Worm (Caenorhabditis elegans) whole organism, L4/young adult: ENCODE measurements around the gene F34D6.1.
"Not testable (repeated sequence)": the region's sequence is repeated elsewhere in the genome, so short reads cannot be mapped to it uniquely, and the experiment has no call there.

ENCODE experiments used
- W03F9.2 ChIP-seq: fragments of 150-350 bp; optimal IDR thresholded peaks from 2 replicates; lab custom pipeline; 2014; ENCODE audit warnings: missing biosample characterization, missing genetic modification characterization
- dao-5 ChIP-seq: sonication (generic microtip); optimal IDR thresholded peaks from 2 replicates; lab custom pipeline; 2016; ENCODE audit warnings: missing genotype, missing genetic modification characterization, moderate library complexity, missing compliant biosample characterization
- him-1 ChIP-seq: sonication (generic microtip); optimal IDR thresholded peaks from 2 replicates; lab custom pipeline; 2016; ENCODE audit warnings: missing genotype, missing genetic modification reagents, missing genetic modification characterization, missing compliant biosample characterization

F34D6.1 gene

DNA sequence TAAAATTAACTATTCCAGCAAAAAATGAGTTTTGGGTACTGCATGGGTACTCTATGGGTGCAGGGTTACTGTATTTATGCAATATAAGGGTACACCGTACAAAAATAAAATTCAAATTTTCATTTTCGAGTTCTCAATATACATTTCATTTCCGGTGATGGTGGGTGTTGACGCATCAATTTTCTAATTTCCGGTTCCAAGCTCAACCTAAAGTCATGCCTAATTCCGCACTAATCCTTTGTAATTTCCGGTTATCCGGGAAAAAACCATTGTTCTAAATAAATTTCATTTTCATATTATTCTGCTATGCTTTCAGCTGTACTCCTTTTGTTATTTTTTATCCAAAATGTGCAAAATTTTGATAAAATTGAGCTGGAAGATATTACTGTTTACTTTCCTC is 21.7 kb downstream of the F34D6.1 start, which contains the start of gene gcy-21:
gcy-21 (plus strand) TSS at position 301 of the 400 bp plus-strand sequence.
- TF ChIP-seq dao-5 (tag; lab: Kevin White, UChicago), result no peak
- TF ChIP-seq him-1 (tag; lab: Kevin White, UChicago), result no peak
- no peak for TF ChIP-seq W03F9.2 (tag; lab: Kevin White, UChicago)

DNA sequence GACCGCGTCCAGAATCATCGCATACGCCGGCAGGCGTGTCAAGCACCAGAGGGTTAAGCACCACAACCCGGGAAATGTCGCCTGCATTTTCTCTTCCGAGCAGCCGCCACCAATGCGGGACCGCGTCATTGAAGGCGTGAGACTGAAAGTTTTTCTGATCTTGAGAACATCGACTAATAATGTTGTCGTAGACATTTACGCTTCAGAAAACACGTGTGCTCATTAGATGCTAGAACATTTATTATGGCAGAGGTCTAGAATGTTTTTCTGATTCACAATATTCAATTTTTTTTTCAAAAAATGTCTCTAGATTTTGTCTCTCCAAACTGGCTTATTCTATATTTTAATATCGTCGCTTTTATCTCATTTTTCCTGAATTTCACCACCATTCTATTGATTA is 24.4 kb downstream of the F34D6.1 start, which contains the start of gene sri-47:
sri-47 (plus strand) TSS at position 301 of the 400 bp plus-strand sequence.
- TF ChIP-seq dao-5 (tag; lab: Kevin White, UChicago), result no peak
- TF ChIP-seq W03F9.2 (tag; lab: Kevin White, UChicago), result no peak
- TF ChIP-seq him-1 (tag; lab: Kevin White, UChicago), result no peak

- TF ChIP-seq dao-5 (tag; lab: Kevin White, UChicago) (no peak), him-1 (tag; lab: Kevin White, UChicago) (no peak), W03F9.2 (tag; lab: Kevin White, UChicago) (no peak)
Observed at ce11 chrII:2649539-2649938, 31.5 kb downstream of the F34D6.1 start, which contains the start of the genes F22E5.13 and F22E5.6. TSS of gene F22E5.13 (minus strand) at chrII:2649639. TSS of gene F22E5.6 (plus strand) at chrII:2649835.

DNA sequence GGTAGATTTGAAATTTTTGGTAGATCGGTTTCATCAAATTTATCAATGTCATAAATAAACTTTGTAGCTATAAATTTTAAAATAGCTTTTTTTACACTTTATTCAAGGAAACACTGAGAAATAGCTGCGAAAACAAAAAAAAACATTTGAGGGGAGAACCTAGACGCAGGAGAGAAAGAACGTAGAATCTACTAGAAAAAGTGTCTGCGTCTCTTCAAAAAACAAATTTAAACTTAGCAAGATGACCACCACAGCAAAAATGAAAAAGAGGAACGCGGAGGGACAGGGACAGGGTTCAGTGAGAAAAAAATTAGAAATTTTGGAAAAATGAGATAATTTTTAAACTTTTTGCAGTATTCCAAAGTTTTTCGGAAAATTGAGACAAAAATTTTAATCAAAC is 32.0 kb downstream of the F34D6.1 start:
- TF ChIP-seq him-1 (tag; lab: Kevin White, UChicago), result no peak
- no peak for TF ChIP-seq dao-5 (tag; lab: Kevin White, UChicago)
- TF ChIP-seq W03F9.2 (tag; lab: Kevin White, UChicago), result no peak

DNA sequence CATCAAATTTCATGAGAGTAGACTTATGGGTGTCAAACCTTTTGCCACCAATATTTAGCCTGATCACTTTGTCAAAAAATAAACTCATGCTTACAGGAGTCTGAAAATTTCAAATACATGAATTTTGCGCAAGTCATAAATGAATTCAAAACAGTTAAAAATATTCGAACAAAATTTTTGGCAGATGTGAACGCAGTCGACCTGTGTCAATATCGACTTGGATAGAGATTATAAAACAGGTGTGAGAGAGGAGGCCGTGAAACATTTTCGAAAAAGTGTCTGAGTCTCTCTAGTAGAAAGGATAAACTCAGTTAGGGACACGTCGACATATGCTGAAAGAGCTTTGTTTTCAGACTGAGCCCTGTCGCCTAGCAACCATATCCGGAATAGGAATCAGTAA is 34.3 kb downstream of the F34D6.1 start, which contains the start of gene F22E5.12:
F22E5.12 (minus strand) TSS at position 101 of the 400 bp plus-strand sequence.
- not testable (repeated sequence) for TF ChIP-seq W03F9.2, him-1, dao-5 (tag; lab: Kevin White, UChicago)

- no peak for TF ChIP-seq W03F9.2 (tag; lab: Kevin White, UChicago)
- no peak for TF ChIP-seq him-1 (tag; lab: Kevin White, UChicago)
- no peak for TF ChIP-seq dao-5 (tag; lab: Kevin White, UChicago)
Observed at ce11 chrII:2644498-2644897, 36.5 kb downstream of the F34D6.1 start, which contains the start of gene F22E5.11. TSS of gene F22E5.11 (minus strand) at chrII:2644598.

DNA sequence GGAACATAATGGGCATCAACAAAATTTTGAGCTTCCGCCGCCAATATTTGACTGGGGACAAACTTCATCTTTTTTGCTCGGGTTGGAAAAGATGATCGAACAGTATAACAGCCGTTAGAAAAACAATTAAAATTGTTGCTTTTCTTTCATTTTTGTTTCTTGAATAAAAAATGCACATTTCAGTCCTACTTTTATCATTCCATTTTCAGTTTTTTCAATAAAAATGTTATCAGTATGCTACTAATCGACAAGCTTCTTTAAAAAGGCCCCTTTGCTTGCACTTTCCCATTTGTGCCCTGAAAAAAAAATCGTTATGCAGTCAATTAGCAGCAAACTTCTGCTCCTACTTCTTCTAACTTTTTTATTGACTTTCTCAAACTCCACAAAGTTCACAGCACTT is 39.2 kb downstream of the F34D6.1 start, which contains the start of gene F22E5.7:
F22E5.7 (plus strand) TSS at position 301 of the 400 bp plus-strand sequence.
- TF ChIP-seq him-1 (tag; lab: Kevin White, UChicago), result no peak
- TF ChIP-seq W03F9.2 (tag; lab: Kevin White, UChicago), result no peak
- no peak for TF ChIP-seq dao-5 (tag; lab: Kevin White, UChicago)

DNA sequence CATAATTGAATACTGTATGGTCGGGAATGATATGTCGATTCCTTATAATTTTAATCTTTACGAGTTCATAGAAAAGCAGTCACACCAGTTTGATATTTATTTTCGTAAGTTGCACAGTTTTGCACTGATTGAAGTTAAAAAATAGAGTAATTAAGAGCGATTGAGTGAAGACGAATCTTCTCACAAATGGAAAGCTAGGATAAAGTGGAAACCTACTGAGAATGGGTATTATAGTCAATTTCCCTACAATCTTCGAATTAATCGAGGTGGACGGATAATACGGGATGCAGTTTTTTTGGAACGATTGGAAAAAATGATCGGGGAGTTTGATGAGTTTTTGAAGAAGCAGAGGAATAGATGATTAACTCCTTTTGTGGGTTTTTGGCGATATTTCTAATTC is 40.0 kb downstream of the F34D6.1 start, which contains the start of gene F22E5.23:
F22E5.23 (plus strand) TSS at position 301 of the 400 bp plus-strand sequence.
- TF ChIP-seq him-1 (tag; lab: Kevin White, UChicago) (no peak), W03F9.2 (tag; lab: Kevin White, UChicago) (no peak), dao-5 (tag; lab: Kevin White, UChicago) (no peak)

- not testable (repeated sequence) for TF ChIP-seq W03F9.2, him-1, dao-5 (tag; lab: Kevin White, UChicago)
Observed at ce11 chrII:2639401-2640088, 41.5 kb downstream of the F34D6.1 start, which contains the start of gene F22E5.8. TSS of gene F22E5.8 (plus strand) at chrII:2640038.

ce11 chrII:2638062-2638461 is 43.0 kb downstream of the F34D6.1 start, which contains the start of gene F22E5.9:
TSS of gene F22E5.9 (plus strand) at chrII:2638388.
- no peak for TF ChIP-seq dao-5 (tag; lab: Kevin White, UChicago)
- no peak for TF ChIP-seq him-1 (tag; lab: Kevin White, UChicago)
- TF ChIP-seq W03F9.2 (tag; lab: Kevin White, UChicago), result no peak

DNA sequence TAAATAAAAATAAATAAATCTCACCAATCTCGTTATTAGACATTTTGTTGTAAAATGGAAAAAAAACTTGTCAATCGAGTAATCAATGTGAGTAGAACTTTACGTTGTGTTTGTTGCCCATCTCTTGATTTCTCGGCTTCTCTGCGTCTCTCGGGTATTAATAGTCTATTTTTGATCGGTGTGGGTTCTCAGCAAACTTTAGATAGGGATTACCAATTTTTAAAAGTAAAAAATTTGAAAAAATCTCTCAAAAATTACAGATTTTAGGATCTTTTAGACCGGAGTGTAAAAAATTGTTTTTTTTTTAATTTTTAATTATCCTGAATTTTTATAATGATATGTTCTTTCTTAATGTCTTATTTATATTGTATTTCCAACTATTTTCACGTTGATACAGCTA is 43.7 kb downstream of the F34D6.1 start, which contains the start of gene F22E5.21:
F22E5.21 (minus strand) TSS at position 101 of the 400 bp plus-strand sequence.
- TF ChIP-seq dao-5 (tag; lab: Kevin White, UChicago), result no peak
- TF ChIP-seq W03F9.2 (tag; lab: Kevin White, UChicago), result no peak
- TF ChIP-seq him-1 (tag; lab: Kevin White, UChicago), result no peak

ce11 chrII:2631169-2631568 is 49.8 kb downstream of the F34D6.1 start, which contains the start of gene D2062.1:
TSS of gene D2062.1 (plus strand) at chrII:2631469.
- no peak for TF ChIP-seq W03F9.2 (tag; lab: Kevin White, UChicago)
- TF ChIP-seq dao-5 (tag; lab: Kevin White, UChicago), result no peak
- TF ChIP-seq him-1 (tag; lab: Kevin White, UChicago), result no peak
